Worm (Caenorhabditis elegans) whole organism, L3 larva: ENCODE results near the gene F56D1.1.

Experiments used
- R02D3.7 ChIP-seq: fragments of 150-350 bp; optimal IDR thresholded peaks from 2 replicates; lab custom pipeline; 2014; ENCODE audit warnings: missing biosample characterization, missing genetic modification characterization
- aly-2 ChIP-seq: fragments of 150-350 bp; optimal IDR thresholded peaks from 2 replicates; lab custom pipeline; 2014; ENCODE audit warnings: missing biosample characterization, missing genetic modification characterization
- ama-1 ChIP-seq: fragments of 150-350 bp; optimal IDR thresholded peaks from 2 replicates; lab custom pipeline; 2018
- ceh-16 ChIP-seq: sonication (generic microtip); optimal IDR thresholded peaks from 2 replicates; lab custom pipeline; 2017; ENCODE audit warnings: missing biosample characterization, missing genetic modification characterization
- ceh-28 ChIP-seq: fragments of 150-350 bp; optimal IDR thresholded peaks from 2 replicates; lab custom pipeline; 2014; ENCODE audit warnings: missing biosample characterization, missing genetic modification reagents, missing genetic modification characterization
- ceh-82 ChIP-seq: fragments of 150-350 bp; optimal IDR thresholded peaks from 2 replicates; lab custom pipeline; 2014; ENCODE audit warnings: missing biosample characterization, missing genetic modification characterization
- egl-27 ChIP-seq: sonication (generic microtip); optimal IDR thresholded peaks from 4 replicates; lab custom pipeline; 2017; ENCODE audit warnings: missing biosample characterization, missing genetic modification reagents, missing genetic modification characterization
- egl-5 ChIP-seq: fragments of 150-350 bp; optimal IDR thresholded peaks from 2 replicates; lab custom pipeline; 2017; ENCODE audit warnings: missing biosample characterization, missing genetic modification reagents, missing genetic modification characterization, inconsistent platforms
- elt-2 ChIP-seq: sonication (generic microtip); optimal IDR thresholded peaks from 2 replicates; lab custom pipeline; 2016; ENCODE audit warnings: missing genetic modification reagents, mild to moderate bottlenecking, missing genetic modification characterization, missing compliant biosample characterization
- elt-3 ChIP-seq, 3 experiments: fragments of 150-350 bp in 1 of 3; sonication (generic microtip) in 2 of 3; optimal IDR thresholded peaks; 2 replicates in 2 of 3; 4 replicates in 1 of 3; lab custom pipeline; 2014 to 2017; ENCODE audit warnings: missing biosample characterization in 3 of 3, missing genetic modification characterization in 3 of 3
- fkh-10 ChIP-seq: sonication (generic microtip); optimal IDR thresholded peaks from 2 replicates; lab custom pipeline; 2017; ENCODE audit warnings: missing biosample characterization, missing genetic modification reagents, missing genetic modification characterization
- fkh-2 ChIP-seq: fragments of 150-350 bp; optimal IDR thresholded peaks from 2 replicates; lab custom pipeline; 2014; ENCODE audit warnings: missing biosample characterization, missing genetic modification reagents, missing genetic modification characterization
- fos-1 ChIP-seq: fragments of 150-350 bp; optimal IDR thresholded peaks from 2 replicates; lab custom pipeline; 2014; ENCODE audit warnings: missing biosample characterization, missing genetic modification characterization
- lin-39 ChIP-seq: fragments of 150-350 bp; optimal IDR thresholded peaks from 2 replicates; lab custom pipeline; 2018; ENCODE audit warnings: missing biosample characterization, missing genetic modification reagents, missing genetic modification characterization
- mdl-1 ChIP-seq: fragments of 150-350 bp; optimal IDR thresholded peaks from 2 replicates; lab custom pipeline; 2014; ENCODE audit warnings: missing biosample characterization, missing genetic modification characterization
- mml-1 ChIP-seq: fragments of 150-350 bp; sonication (generic microtip); optimal IDR thresholded peaks from 3 replicates; lab custom pipeline; 2014; ENCODE audit warnings: missing biosample characterization, missing genetic modification characterization
- nhr-23 ChIP-seq: fragments of 150-350 bp; optimal IDR thresholded peaks from 2 replicates; lab custom pipeline; 2014; ENCODE audit warnings: missing biosample characterization, missing genetic modification reagents, missing genetic modification characterization
- nhr-237 ChIP-seq: fragments of 150-350 bp; optimal IDR thresholded peaks from 2 replicates; lab custom pipeline; 2014; ENCODE audit warnings: missing biosample characterization, missing genetic modification characterization
- nhr-25 ChIP-seq: sonication (generic microtip); optimal IDR thresholded peaks from 2 replicates; lab custom pipeline; 2017; ENCODE audit warnings: missing biosample characterization, missing genetic modification characterization
- nhr-28 ChIP-seq: fragments of 150-350 bp; optimal IDR thresholded peaks from 2 replicates; lab custom pipeline; 2014; ENCODE audit warnings: missing biosample characterization, missing genetic modification characterization
- nhr-43 ChIP-seq: sonication (generic microtip); optimal IDR thresholded peaks from 2 replicates; lab custom pipeline; 2016; ENCODE audit warnings: mild to moderate bottlenecking, missing genetic modification characterization, missing compliant biosample characterization; ENCODE audit not compliant: poor library complexity, severe bottlenecking
- nhr-67 ChIP-seq: fragments of 150-350 bp; optimal IDR thresholded peaks from 2 replicates; lab custom pipeline; 2014; ENCODE audit warnings: missing biosample characterization, missing genetic modification characterization
- nhr-76 ChIP-seq: fragments of 150-350 bp; sonication (generic microtip); optimal IDR thresholded peaks from 5 replicates; lab custom pipeline; 2014; ENCODE audit warnings: missing biosample characterization, missing genetic modification characterization
- pha-4 ChIP-seq: fragments of 150-350 bp; optimal IDR thresholded peaks from 2 replicates; lab custom pipeline; 2014; ENCODE audit warnings: missing biosample characterization, missing genetic modification reagents, missing genetic modification characterization
- pqm-1 ChIP-seq: fragments of 150-350 bp; optimal IDR thresholded peaks from 2 replicates; lab custom pipeline; 2017; ENCODE audit warnings: missing biosample characterization, missing genetic modification characterization, inconsistent platforms
- unc-39 ChIP-seq: sonication (generic microtip); optimal IDR thresholded peaks from 4 replicates; lab custom pipeline; 2017; ENCODE audit warnings: missing biosample characterization, missing genetic modification characterization
- zag-1 ChIP-seq: fragments of 150-350 bp; optimal IDR thresholded peaks from 2 replicates; lab custom pipeline; 2014; ENCODE audit warnings: missing biosample characterization, missing genetic modification characterization
- ztf-11 ChIP-seq: fragments of 150-350 bp; optimal IDR thresholded peaks from 2 replicates; lab custom pipeline; 2014; ENCODE audit warnings: missing biosample characterization, missing genetic modification characterization
- ztf-4 ChIP-seq: fragments of 150-350 bp; optimal IDR thresholded peaks from 2 replicates; lab custom pipeline; 2014; ENCODE audit warnings: missing biosample characterization, missing genetic modification characterization

F56D1.1 gene

DNA sequence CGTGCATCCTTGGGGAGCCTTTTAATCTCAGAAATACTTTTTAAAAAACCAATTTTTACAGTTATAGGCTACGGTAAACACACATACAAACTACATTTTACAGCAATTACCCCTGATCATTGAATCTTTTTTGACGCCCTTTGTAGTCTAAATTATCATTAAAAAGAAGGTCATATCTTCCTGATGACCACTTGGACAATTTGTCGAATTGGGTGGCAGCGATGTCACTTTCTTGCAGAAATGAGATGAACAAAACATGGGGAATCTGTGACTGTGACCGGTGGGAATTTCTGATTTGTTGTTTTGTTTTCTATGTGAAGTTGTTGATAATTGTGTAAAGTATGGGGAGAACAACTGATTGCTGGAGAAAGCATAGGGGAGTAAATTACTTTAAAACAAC, 28.8 kb upstream of the F56D1.1 start:
- no peak for TF ChIP-seq fkh-2
- no peak for TF ChIP-seq elt-2 (tag; lab: Kevin White, UChicago)
- TF ChIP-seq nhr-25 (tag; lab: Kevin White, UChicago): peak; percentile 18
- TF ChIP-seq ceh-16 (tag; lab: Kevin White, UChicago): no peak

ce11 chrII:5451278-5451677, 27.1 kb upstream of the F56D1.1 start:
- TF ChIP-seq egl-27 (tag; lab: Kevin White, UChicago): no peak
- no peak for TF ChIP-seq ceh-82 (tag; lab: Kevin White, UChicago)
- no peak for TF ChIP-seq nhr-43
- TF ChIP-seq ceh-16 (tag; lab: Kevin White, UChicago): no peak
- no peak for TF ChIP-seq zag-1 (tag; lab: Kevin White, UChicago)
- no peak for TF ChIP-seq lin-39 (tag; lab: Kevin White, UChicago)
- no peak for TF ChIP-seq ztf-11 (tag; lab: Kevin White, UChicago)
- no peak for TF ChIP-seq pha-4 (tag; lab: Kevin White, UChicago)
- no peak for TF ChIP-seq elt-3 (tag; optimal IDR thresholded peaks at IDR 0.05; lab: Kevin White, UChicago)
- TF ChIP-seq nhr-28 (tag; lab: Kevin White, UChicago): no peak
- no peak for TF ChIP-seq ztf-4 (tag; lab: Kevin White, UChicago)
- no peak for TF ChIP-seq ama-1

DNA sequence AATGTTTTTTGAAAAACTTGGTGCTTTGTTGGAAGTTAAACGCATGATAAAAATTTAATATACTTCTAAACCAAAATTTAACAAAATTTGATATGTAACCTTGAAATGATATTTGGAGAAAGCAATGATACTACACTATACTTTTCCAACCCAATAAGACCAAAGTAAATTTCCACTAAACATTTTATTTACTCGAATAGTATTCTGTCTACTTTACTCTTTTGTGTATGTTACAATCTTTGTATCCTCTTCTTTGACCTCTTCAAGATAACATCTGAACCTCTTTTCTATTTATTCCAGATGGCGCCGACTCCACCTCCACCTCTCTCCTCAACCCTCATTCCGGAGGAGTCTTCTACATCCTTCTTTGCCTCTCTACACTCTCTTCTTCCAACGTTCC, 24.9 kb upstream of the F56D1.1 start, which contains the start of gene dhs-5:
dhs-5 (plus strand) TSS at position 301 of the 400 bp plus-strand sequence.
- TF ChIP-seq zag-1 (tag; lab: Kevin White, UChicago): no peak
- peak; percentile 1 for TF ChIP-seq nhr-23 (tag; lab: Kevin White, UChicago)
- TF ChIP-seq unc-39 (tag; lab: Kevin White, UChicago): no peak

- TF ChIP-seq mml-1 (tag; lab: Kevin White, UChicago) (no peak), mdl-1 (tag; lab: Kevin White, UChicago) (no peak), egl-5 (no peak), nhr-76 (no peak)
Measured at ce11 chrII:5455650-5456355, 22.6 kb upstream of the F56D1.1 start, which contains the start of gene daz-1. TSS of gene daz-1 (plus strand) at chrII:5456305.

- TF ChIP-seq nhr-67 (tag; lab: Kevin White, UChicago) (no peak), lin-39 (tag; lab: Kevin White, UChicago) (no peak), zag-1 (tag; lab: Kevin White, UChicago) (no peak), elt-3 (tag; optimal IDR thresholded peaks at IDR 0.05; lab: Kevin White, UChicago) (peak in 1 of 3 experiments; percentile 16), mdl-1 (tag; lab: Kevin White, UChicago) (no peak)
Measured at ce11 chrII:5458683-5459410, 19.6 kb upstream of the F56D1.1 start.

- TF ChIP-seq nhr-237 (tag; lab: Kevin White, UChicago) (no peak), egl-5 (no peak), fos-1 (tag; lab: Kevin White, UChicago) (no peak), elt-3 (tag; optimal IDR thresholded peaks at IDR 0.05; lab: Kevin White, UChicago) (peak in 1 of 3 experiments; percentile 80), nhr-25 (tag; lab: Kevin White, UChicago) (peak; percentile 38), fkh-10 (GFP tag; lab: Kevin White, UChicago) (no peak), nhr-23 (tag; lab: Kevin White, UChicago) (peak; percentile 12)
Measured at ce11 chrII:5459534-5459933, 18.9 kb upstream of the F56D1.1 start.

ce11 chrII:5460911-5461310, 17.5 kb upstream of the F56D1.1 start:
- peak; percentile 47 for TF ChIP-seq ceh-28 (tag; lab: Kevin White, UChicago)
- no peak for TF ChIP-seq R02D3.7 (tag; lab: Kevin White, UChicago)
- TF ChIP-seq aly-2 (tag; lab: Kevin White, UChicago): no peak
- peak; percentile 22 for TF ChIP-seq pqm-1
